Worm (Caenorhabditis elegans) whole organism, late embryonic: Measurements from ENCODE around the gene col-148.

Source experiments
- ahr-1 ChIP-seq: sonication (generic microtip); optimal IDR thresholded peaks from 2 replicates; lab custom pipeline; 2016; ENCODE audit warnings: missing genetic modification characterization, missing compliant biosample characterization
- dmd-4 ChIP-seq: sonication (generic microtip); optimal IDR thresholded peaks from 2 replicates; lab custom pipeline; 2016; ENCODE audit warnings: borderline replicate concordance, missing genetic modification characterization, missing compliant biosample characterization
- fkh-6 ChIP-seq: sonication (generic microtip); optimal IDR thresholded peaks from 2 replicates; lab custom pipeline; 2016; ENCODE audit warnings: missing genetic modification characterization, missing compliant biosample characterization
- lin-11 ChIP-seq: fragments of 200-800 bp; sonication (Bioruptor generic); optimal IDR thresholded peaks from 2 replicates; lab custom pipeline; 2018; ENCODE audit warnings: mild to moderate bottlenecking, missing genetic modification characterization, missing compliant biosample characterization
- nhr-232 ChIP-seq: sonication (generic microtip); optimal IDR thresholded peaks from 2 replicates; lab custom pipeline; 2016; ENCODE audit warnings: missing genetic modification characterization, missing compliant biosample characterization
- pax-1 ChIP-seq: fragments of 150-350 bp; optimal IDR thresholded peaks from 2 replicates; lab custom pipeline; 2014; ENCODE audit warnings: missing biosample characterization, missing genetic modification characterization
- unc-55 ChIP-seq: sonication (generic microtip); optimal IDR thresholded peaks from 2 replicates; lab custom pipeline; 2017; ENCODE audit warnings: missing biosample characterization, missing genetic modification reagents, missing genetic modification characterization

- no peak for TF ChIP-seq dmd-4
- TF ChIP-seq pax-1, result no peak
- TF ChIP-seq lin-11 (tag; lab: Kevin White, UChicago), result no peak
- TF ChIP-seq fkh-6 (tag; lab: Kevin White, UChicago), result no peak
- TF ChIP-seq unc-55 (GFP tag; lab: Kevin White, UChicago), result no peak
- TF ChIP-seq nhr-232 (tag; lab: Kevin White, UChicago), result no peak
- TF ChIP-seq ahr-1 (tag; lab: Kevin White, UChicago), result no peak
These were observed 24.8 kb upstream of the col-148 start, which contains the start of gene ZK856.14 for ce11 chrV:10216724-10217123.
